Fruit fly (Drosophila melanogaster) whole organism, embryonic: Measurements from ENCODE around the gene CG15577.

ENCODE experiments used
- CG10321 ChIP-seq: fragments of 200-800 bp; sonication (Bioruptor generic); IDR thresholded peaks from 2 replicates; pipeline ENCODE4 v1.3.6; 2022; ENCODE audit warnings: missing biosample characterization, missing genetic modification characterization
- CG11398 ChIP-seq: fragments of 200-800 bp; sonication (Bioruptor generic); optimal IDR thresholded peaks from 2 replicates; lab custom pipeline; 2016; ENCODE audit warnings: missing biosample characterization, missing genetic modification characterization
- CG11456 ChIP-seq: fragments of 200-800 bp; sonication (Bioruptor generic); IDR thresholded peaks from 3 replicates; pipeline ENCODE4 v1.3.6; 2022; ENCODE audit warnings: missing biosample characterization, missing genetic modification characterization
- CG12155 ChIP-seq: fragments of 200-800 bp; sonication (Bioruptor generic); optimal IDR thresholded peaks from 3 replicates; lab custom pipeline; 2016; ENCODE audit warnings: missing biosample characterization, missing genetic modification characterization
- CG12219 ChIP-seq: fragments of 200-800 bp; sonication (Bioruptor generic); optimal IDR thresholded peaks from 3 replicates; lab custom pipeline; 2018; ENCODE audit warnings: missing biosample characterization, mild to moderate bottlenecking, missing genetic modification characterization
- CG1233 ChIP-seq: fragments of 200-800 bp; sonication (Bioruptor generic); optimal IDR thresholded peaks from 4 replicates; lab custom pipeline; 2018; ENCODE audit warnings: missing biosample characterization, mild to moderate bottlenecking, missing genetic modification characterization
- CG15269 ChIP-seq: fragments of 200-800 bp; sonication (Bioruptor generic); optimal IDR thresholded peaks from 2 replicates; lab custom pipeline; 2018; ENCODE audit warnings: missing biosample characterization, mild to moderate bottlenecking, missing genetic modification characterization, moderate library complexity
- CG1602 ChIP-seq: fragments of 200-800 bp; sonication (Bioruptor generic); optimal IDR thresholded peaks from 3 replicates; lab custom pipeline; 2016; ENCODE audit warnings: missing biosample characterization, missing genetic modification characterization
- CG1647 ChIP-seq: fragments of 200-800 bp; sonication (Bioruptor generic); optimal IDR thresholded peaks from 3 replicates; lab custom pipeline; 2016; ENCODE audit warnings: missing biosample characterization, missing genetic modification characterization
- CG17359 ChIP-seq: fragments of 200-800 bp; sonication (Bioruptor generic); optimal IDR thresholded peaks from 3 replicates; lab custom pipeline; 2018; ENCODE audit warnings: missing biosample characterization, mild to moderate bottlenecking, missing genetic modification characterization, moderate library complexity
- CG17361 ChIP-seq: fragments of 200-800 bp; sonication (Bioruptor generic); IDR thresholded peaks from 3 replicates; pipeline ENCODE4 v1.3.6; 2022; ENCODE audit warnings: missing biosample characterization, missing genetic modification characterization
- CG18262 ChIP-seq: fragments of 200-800 bp; optimal IDR thresholded peaks from 3 replicates; lab custom pipeline; 2019; ENCODE audit warnings: missing biosample characterization, mild to moderate bottlenecking, missing genetic modification characterization, moderate library complexity
- CG18476 ChIP-seq: fragments of 200-800 bp; sonication (Bioruptor generic); optimal IDR thresholded peaks from 2 replicates; lab custom pipeline; 2016; ENCODE audit warnings: missing biosample characterization, mild to moderate bottlenecking, missing genetic modification characterization
- CG31365 ChIP-seq: fragments of 200-800 bp; sonication (Bioruptor generic); optimal IDR thresholded peaks from 2 replicates; lab custom pipeline; 2018; ENCODE audit warnings: missing biosample characterization, mild to moderate bottlenecking, missing genetic modification characterization
- CG4328 ChIP-seq: fragments of 200-800 bp; sonication (Bioruptor generic); optimal IDR thresholded peaks from 3 replicates; lab custom pipeline; 2017; ENCODE audit warnings: missing biosample characterization, missing genetic modification reagents, missing genetic modification characterization
- CG4424 ChIP-seq: fragments of 200-800 bp; sonication (Bioruptor generic); optimal IDR thresholded peaks from 3 replicates; lab custom pipeline; 2016; ENCODE audit warnings: missing biosample characterization, missing genetic modification characterization
- CG7372 ChIP-seq: fragments of 200-800 bp; sonication (Bioruptor generic); IDR thresholded peaks from 2 replicates; pipeline ENCODE4 v1.3.6; 2022; ENCODE audit warnings: missing biosample characterization, missing genetic modification characterization
- D ChIP-seq, 2 experiments: fragments of 200-800 bp in 1 of 2; fragments of >200 bp in 1 of 2; sonication (Bioruptor generic) in 1 of 2; optimal IDR thresholded peaks; 2 replicates in 1 of 2; 3 replicates in 1 of 2; lab custom pipeline; 2017; ENCODE audit warnings: mild to moderate bottlenecking in 1 of 2, missing biosample characterization in 1 of 2, missing genetic modification characterization in 1 of 2, missing genetic modification reagents in 1 of 2
- D19A ChIP-seq: fragments of 200-800 bp; optimal IDR thresholded peaks from 3 replicates; lab custom pipeline; 2019; ENCODE audit warnings: missing biosample characterization, mild to moderate bottlenecking, missing genetic modification characterization, moderate library complexity
- Dad ChIP-seq: fragments of 200-800 bp; sonication (Bioruptor generic); optimal IDR thresholded peaks from 3 replicates; lab custom pipeline; 2016; ENCODE audit warnings: missing biosample characterization, missing genetic modification characterization
- Dll ChIP-seq: fragments of 200-800 bp; sonication (Bioruptor generic); IDR thresholded peaks from 4 replicates; pipeline ENCODE4 v1.3.6; 2022; ENCODE audit warnings: missing biosample characterization, missing genetic modification characterization; ENCODE audit not compliant: partially characterized antibody
- GATAe ChIP-seq: fragments of 200-800 bp; sonication (Bioruptor generic); conservative IDR thresholded peaks from 2 replicates; pipeline ENCODE4 v1.3.6; 2022; ENCODE audit warnings: missing biosample characterization, missing genetic modification characterization
- HLH3B ChIP-seq: fragments of 200-800 bp; sonication (Bioruptor generic); IDR thresholded peaks from 2 replicates; pipeline ENCODE4 v1.3.6; 2022; ENCODE audit warnings: missing biosample characterization, missing genetic modification characterization
- Hmx ChIP-seq: fragments of 200-800 bp; sonication (Bioruptor generic); optimal IDR thresholded peaks from 2 replicates; lab custom pipeline; 2016; ENCODE audit warnings: missing biosample characterization, missing genetic modification characterization
- Mes4 ChIP-seq: fragments of 200-800 bp; sonication (Bioruptor generic); optimal IDR thresholded peaks from 2 replicates; lab custom pipeline; 2016; ENCODE audit warnings: missing biosample characterization, missing genetic modification characterization
- NC2β ChIP-seq: fragments of 200-800 bp; sonication (Bioruptor generic); optimal IDR thresholded peaks from 2 replicates; lab custom pipeline; 2016; ENCODE audit warnings: missing biosample characterization, missing genetic modification characterization
- NFAT ChIP-seq: fragments of 200-800 bp; sonication (Bioruptor generic); IDR thresholded peaks from 2 replicates; pipeline ENCODE4 v1.3.6; 2022; ENCODE audit warnings: missing biosample characterization, missing genetic modification characterization
- Nf-YC ChIP-seq: fragments of 200-800 bp; optimal IDR thresholded peaks from 3 replicates; lab custom pipeline; 2019; ENCODE audit warnings: missing biosample characterization, mild to moderate bottlenecking, missing genetic modification characterization, moderate library complexity
- amos ChIP-seq: fragments of 200-800 bp; sonication (Bioruptor generic); IDR thresholded peaks from 2 replicates; pipeline ENCODE4 v1.3.6; 2022; ENCODE audit warnings: missing biosample characterization, missing genetic modification characterization; ENCODE audit not compliant: partially characterized antibody
- aop ChIP-seq: fragments of 200-800 bp; sonication (Bioruptor generic); IDR thresholded peaks from 2 replicates; pipeline ENCODE4 v1.3.6; 2022; ENCODE audit warnings: missing biosample characterization, missing genetic modification characterization
- ase ChIP-seq: fragments of 200-800 bp; sonication (Bioruptor generic); IDR thresholded peaks from 3 replicates; pipeline ENCODE4 v1.3.6; 2022; ENCODE audit warnings: missing biosample characterization, missing genetic modification characterization
- bab2 ChIP-seq: fragments of 200-800 bp; sonication (Bioruptor generic); optimal IDR thresholded peaks from 2 replicates; lab custom pipeline; 2016; ENCODE audit warnings: missing biosample characterization, missing genetic modification characterization
- cad ChIP-seq: fragments of >200 bp; optimal IDR thresholded peaks from 2 replicates; lab custom pipeline; 2017; ENCODE audit warnings: missing biosample characterization, missing genetic modification characterization
- chm ChIP-seq: fragments of 200-800 bp; sonication (Bioruptor generic); IDR thresholded peaks from 2 replicates; pipeline ENCODE4 v1.3.6; 2022; ENCODE audit warnings: missing biosample characterization, missing genetic modification characterization
- croc ChIP-seq: fragments of 200-800 bp; sonication (Bioruptor generic); conservative IDR thresholded peaks from 3 replicates; pipeline ENCODE4 v1.3.6; 2022; ENCODE audit warnings: missing biosample characterization, missing genetic modification characterization
- crp ChIP-seq, 2 experiments: fragments of 200-800 bp; sonication (Bioruptor generic); optimal IDR thresholded peaks; 2 replicates in 1 of 2; 3 replicates in 1 of 2; lab custom pipeline; 2017; ENCODE audit warnings: missing biosample characterization in 2 of 2, missing genetic modification characterization in 2 of 2, mild to moderate bottlenecking in 1 of 2, moderate library complexity in 1 of 2
- danr ChIP-seq: fragments of 200-800 bp; sonication (Bioruptor generic); IDR thresholded peaks from 2 replicates; pipeline ENCODE4 v1.3.6; 2022; ENCODE audit warnings: missing biosample characterization, missing genetic modification characterization
- dmrt99B ChIP-seq: fragments of 200-800 bp; sonication (Bioruptor generic); optimal IDR thresholded peaks from 2 replicates; lab custom pipeline; 2018; ENCODE audit warnings: missing biosample characterization, mild to moderate bottlenecking, missing genetic modification characterization, moderate library complexity
- dysf ChIP-seq: fragments of 200-800 bp; sonication (Bioruptor generic); IDR thresholded peaks from 3 replicates; pipeline ENCODE4 v1.3.6; 2022; ENCODE audit warnings: missing biosample characterization, missing genetic modification characterization
- gro ChIP-seq: fragments of 200-800 bp; sonication (Bioruptor generic); optimal IDR thresholded peaks from 2 replicates; lab custom pipeline; 2016; ENCODE audit warnings: missing biosample characterization, missing genetic modification characterization
- gt ChIP-seq: fragments of 200-800 bp; sonication (Bioruptor generic); IDR thresholded peaks from 2 replicates; pipeline ENCODE4 v1.3.6; 2022; ENCODE audit warnings: missing biosample characterization, missing genetic modification characterization
- hb ChIP-seq: fragments of 200-800 bp; sonication (Bioruptor generic); IDR thresholded peaks from 3 replicates; pipeline ENCODE4 v1.3.6; 2022; ENCODE audit warnings: missing biosample characterization, missing genetic modification characterization; ENCODE audit not compliant: partially characterized antibody
- luna ChIP-seq: fragments of 200-800 bp; sonication (Bioruptor generic); optimal IDR thresholded peaks from 2 replicates; lab custom pipeline; 2016; ENCODE audit warnings: missing biosample characterization, missing genetic modification characterization
- odd ChIP-seq: fragments of 200-800 bp; sonication (Bioruptor generic); optimal IDR thresholded peaks from 2 replicates; lab custom pipeline; 2017; ENCODE audit warnings: missing biosample characterization, mild to moderate bottlenecking, missing genetic modification characterization
- psq ChIP-seq: fragments of 200-800 bp; sonication (Bioruptor generic); optimal IDR thresholded peaks from 2 replicates; lab custom pipeline; 2017; ENCODE audit warnings: missing biosample characterization, missing genetic modification characterization
- run ChIP-seq: fragments of 200-800 bp; sonication (Bioruptor generic); optimal IDR thresholded peaks from 3 replicates; lab custom pipeline; 2018; ENCODE audit warnings: missing biosample characterization, mild to moderate bottlenecking, missing genetic modification characterization
- unpg ChIP-seq: fragments of 200-800 bp; sonication (Bioruptor generic); optimal IDR thresholded peaks from 3 replicates; lab custom pipeline; 2018; ENCODE audit warnings: missing biosample characterization, mild to moderate bottlenecking, missing genetic modification characterization, moderate library complexity
- wor ChIP-seq: fragments of 200-800 bp; sonication (Bioruptor generic); IDR thresholded peaks from 2 replicates; pipeline ENCODE4 v1.3.6; 2022; ENCODE audit warnings: missing biosample characterization, missing genetic modification characterization
- zen2 ChIP-seq: fragments of 200-800 bp; sonication (Bioruptor generic); IDR thresholded peaks from 3 replicates; pipeline ENCODE4 v1.3.6; 2022; ENCODE audit warnings: missing biosample characterization, missing genetic modification characterization; ENCODE audit not compliant: partially characterized antibody

The CG15577 gene

DNA sequence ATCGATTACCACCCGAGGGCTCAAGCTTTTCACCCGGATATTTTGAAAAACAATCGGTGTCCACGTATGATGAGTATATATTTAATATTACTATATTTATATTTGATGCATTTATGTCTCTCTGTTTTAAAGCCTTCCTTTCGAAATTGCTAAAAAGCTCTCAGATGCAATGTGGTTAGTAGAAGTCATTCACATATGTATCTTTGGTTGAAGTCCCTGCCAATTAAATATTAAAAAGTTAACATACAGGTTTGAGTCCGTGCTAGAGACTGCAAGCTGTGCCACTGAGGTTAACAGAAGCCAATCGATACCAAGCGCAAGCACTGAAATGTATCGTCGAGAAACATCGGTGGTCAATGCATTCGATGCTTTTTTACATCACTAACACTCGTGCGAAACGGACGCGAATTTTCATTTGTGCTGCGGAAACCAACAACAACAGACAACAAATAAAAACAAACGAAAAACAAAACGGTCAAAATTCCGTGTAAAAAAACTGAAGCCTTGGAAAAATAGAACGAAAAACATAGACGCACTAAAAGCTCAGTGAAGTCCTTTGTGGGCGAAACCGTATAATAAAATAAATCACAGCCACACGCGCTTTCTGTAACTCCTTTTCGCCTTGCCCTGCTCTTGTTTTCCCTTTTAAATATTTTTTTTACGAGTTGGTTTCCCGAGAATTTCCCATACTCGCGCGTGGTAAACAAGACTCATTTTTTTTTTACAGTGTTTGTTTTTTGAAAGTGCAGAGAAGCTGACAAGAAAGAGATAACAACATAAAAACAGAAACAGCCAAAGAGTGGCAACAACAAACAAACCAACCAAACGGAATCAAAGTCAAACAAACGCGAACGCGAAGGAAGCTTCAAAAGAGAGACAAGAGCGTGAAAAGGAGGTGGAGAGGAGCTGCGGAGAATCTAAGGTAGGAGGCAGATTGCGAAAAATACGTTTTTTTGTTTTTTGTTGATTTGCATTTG lies 45.7 kb upstream of the CG15577 start, which contains the start of gene norpA (continued):
- TF ChIP-seq CG15269 (tag; lab: Kevin White, UChicago) (no peak), crp (GFP tag; optimal IDR thresholded peaks at IDR 0.05; lab: Kevin White, UChicago) (peak; percentile 13 to 91), CG17359 (tag; lab: Kevin White, UChicago) (peak; percentile 19), cad (no peak), NFAT (GFP tag; lab: Robert Waterston, UW) (peak; percentile 62; the same call in 1 of the 2 replicates), HLH3B (GFP tag; lab: Robert Waterston, UW) (0 out of 2 replicates have a peak, but pooled peaks have one; percentile 31), CG11456 (GFP tag; lab: Robert Waterston, UW) (no peak; the same call in 2 of the 3 replicates), unpg (GFP tag; lab: Kevin White, UChicago) (peak; percentile 21), CG18476 (GFP tag; lab: Kevin White, UChicago) (no peak), danr (GFP tag; lab: Robert Waterston, UW) (no peak), CG18262 (tag; lab: Kevin White, UChicago) (peak; percentile 5), gro (GFP tag; lab: Kevin White, UChicago) (no peak), CG12219 (GFP tag; lab: Kevin White, UChicago) (no peak), NC2β (GFP tag; lab: Kevin White, UChicago) (no peak), aop (GFP tag; lab: Robert Waterston, UW) (no peak), CG1602 (GFP tag; lab: Kevin White, UChicago) (no peak), CG4328 (GFP tag; lab: Kevin White, UChicago) (no peak), luna (no peak), CG31365 (tag; lab: Kevin White, UChicago) (no peak), CG1647 (no peak), D19A (tag; lab: Kevin White, UChicago) (no peak), CG1233 (GFP tag; lab: Kevin White, UChicago) (no peak), Nf-YC (tag; lab: Kevin White, UChicago) (no peak), Hmx (no peak), chm (GFP tag; lab: Robert Waterston, UW) (no peak), Mes4 (GFP tag; lab: Kevin White, UChicago) (peak; percentile 56), amos (GFP tag; lab: Robert Waterston, UW) (peak; percentile 97), croc (GFP tag; lab: Robert Waterston, UW) (no peak), CG17361 (GFP tag; lab: Robert Waterston, UW) (no peak; the same call in 2 of the 3 replicates), odd (no peak), dmrt99B (tag; lab: Kevin White, UChicago) (peak; percentile 22), gt (GFP tag; lab: Robert Waterston, UW) (no peak), CG11398 (GFP tag; lab: Kevin White, UChicago) (no peak), CG7372 (no peak), CG12155 (GFP tag; lab: Kevin White, UChicago) (no peak), bab2 (GFP tag; lab: Kevin White, UChicago) (peak; percentile 9), dysf (GFP tag; lab: Robert Waterston, UW) (no peak), run (tag; lab: Kevin White, UChicago) (no peak), wor (GFP tag; lab: Robert Waterston, UW) (no peak), GATAe (no peak), Dll (GFP tag; lab: Robert Waterston, UW) (peak; percentile 83), psq (GFP tag; lab: Kevin White, UChicago) (peak; percentile 11), hb (GFP tag; lab: Robert Waterston, UW) (peak; percentile 91), ase (GFP tag; lab: Robert Waterston, UW) (no peak), Dad (GFP tag; lab: Kevin White, UChicago) (no peak), D (optimal IDR thresholded peaks at IDR 0.05; lab: Kevin White, UChicago) (no peak), D (GFP tag; optimal IDR thresholded peaks at IDR 0.05; lab: Kevin White, UChicago) (no peak), zen2 (GFP tag; lab: Robert Waterston, UW) (peak; percentile 88), CG10321 (no peak), CG4424 (no peak)
